Worm (Caenorhabditis elegans) whole organism, young adult: ENCODE results near the gene smrc-1.

Source experiments
- C17E4.6 ChIP-seq: fragments of 200-800 bp; sonication (Bioruptor generic); IDR thresholded peaks from 2 replicates; pipeline ENCODE4 v1.3.6; 2022; ENCODE audit warnings: missing genetic modification reagents, missing genetic modification characterization, missing compliant biosample characterization
- F10E7.11 ChIP-seq: sonication (generic microtip); optimal IDR thresholded peaks from 2 replicates; lab custom pipeline; 2017; ENCODE audit warnings: mild to moderate bottlenecking, missing genetic modification characterization, moderate library complexity, missing compliant biosample characterization
- F22D6.2 ChIP-seq: sonication (generic microtip); optimal IDR thresholded peaks from 2 replicates; lab custom pipeline; 2016; ENCODE audit warnings: mild to moderate bottlenecking, missing genetic modification characterization, missing compliant biosample characterization
- F55B11.4 ChIP-seq: sonication (generic microtip); optimal IDR thresholded peaks from 2 replicates; lab custom pipeline; 2016; ENCODE audit warnings: missing compliant biosample characterization, missing genetic modification characterization, borderline replicate concordance; ENCODE audit not compliant: insufficient read depth
- T26A5.8 ChIP-seq: sonication (generic microtip); optimal IDR thresholded peaks from 2 replicates; lab custom pipeline; 2016; ENCODE audit warnings: missing genetic modification characterization, missing compliant biosample characterization
- Y53F4B.3 ChIP-seq: fragments of 200-800 bp; sonication (Bioruptor generic); IDR thresholded peaks from 2 replicates; pipeline ENCODE4 v1.3.6; 2022; ENCODE audit warnings: missing genetic modification reagents, missing genetic modification characterization, missing compliant biosample characterization
- Y56A3A.18 ChIP-seq: fragments of 200-800 bp; sonication (Bioruptor generic); IDR thresholded peaks from 2 replicates; pipeline ENCODE4 v1.3.6; 2022; ENCODE audit warnings: missing genetic modification reagents, missing genetic modification characterization, missing compliant biosample characterization
- Y67H2A.10 ChIP-seq: fragments of 200-800 bp; sonication (Bioruptor generic); conservative IDR thresholded peaks from 2 replicates; pipeline ENCODE4 v1.3.6; 2022; ENCODE audit warnings: missing genetic modification reagents, missing genetic modification characterization, missing compliant biosample characterization
- aptf-2 ChIP-seq: fragments of 200-800 bp; sonication (Bioruptor generic); conservative IDR thresholded peaks from 2 replicates; pipeline ENCODE4 v1.3.6; 2022; ENCODE audit warnings: missing genetic modification reagents, missing genetic modification characterization, missing compliant biosample characterization
- aptf-3 ChIP-seq: fragments of 200-800 bp; sonication (Bioruptor generic); IDR thresholded peaks from 2 replicates; pipeline ENCODE4 v1.3.6; 2022; ENCODE audit warnings: missing genetic modification characterization, missing compliant biosample characterization
- attf-5 ChIP-seq: fragments of 200-800 bp; sonication (Bioruptor generic); optimal IDR thresholded peaks from 2 replicates; lab custom pipeline; 2018; ENCODE audit warnings: mild to moderate bottlenecking, missing genetic modification characterization, missing compliant biosample characterization
- bed-1 ChIP-seq: fragments of 200-800 bp; sonication (Bioruptor generic); IDR thresholded peaks from 2 replicates; pipeline ENCODE4 v1.3.6; 2022; ENCODE audit warnings: missing genetic modification reagents, missing genetic modification characterization, missing compliant biosample characterization
- cebp-1 ChIP-seq, 2 experiments: fragments of 200-800 bp in 1 of 2; sonication (Bioruptor generic) in 1 of 2; sonication (generic microtip) in 1 of 2; IDR thresholded peaks in 1 of 2; optimal IDR thresholded peaks in 1 of 2; 2 replicates each; pipeline versions ENCODE4 v1.3.6 to Lab custom; 2017 to 2022; ENCODE audit warnings: missing compliant biosample characterization in 2 of 2, missing genetic modification characterization in 2 of 2, mild to moderate bottlenecking in 1 of 2, missing genetic modification reagents in 1 of 2, moderate library complexity in 1 of 2
- ceh-40 ChIP-seq: fragments of 200-800 bp; sonication (Bioruptor generic); IDR thresholded peaks from 2 replicates; pipeline ENCODE4 v1.3.6; 2022; ENCODE audit warnings: missing genetic modification characterization, missing compliant biosample characterization
- egl-18 ChIP-seq: fragments of 200-800 bp; sonication (Bioruptor generic); IDR thresholded peaks from 2 replicates; pipeline ENCODE4 v1.3.6; 2022; ENCODE audit warnings: missing genetic modification reagents, missing genetic modification characterization, missing compliant biosample characterization
- fkh-3 ChIP-seq: sonication (generic microtip); optimal IDR thresholded peaks from 2 replicates; lab custom pipeline; 2016; ENCODE audit warnings: mild to moderate bottlenecking, missing genetic modification characterization, missing compliant biosample characterization
- gei-17 ChIP-seq: fragments of 200-800 bp; sonication (Bioruptor generic); optimal IDR thresholded peaks from 2 replicates; lab custom pipeline; 2018; ENCODE audit warnings: mild to moderate bottlenecking, missing genetic modification characterization, missing compliant biosample characterization
- him-1 ChIP-seq: sonication (generic microtip); optimal IDR thresholded peaks from 2 replicates; lab custom pipeline; 2016; ENCODE audit warnings: missing genotype, missing genetic modification reagents, missing genetic modification characterization, missing compliant biosample characterization
- hsf-1 ChIP-seq: fragments of 200-800 bp; sonication (Bioruptor generic); IDR thresholded peaks from 2 replicates; pipeline ENCODE4 v1.3.6; 2022; ENCODE audit warnings: missing genetic modification reagents, missing genetic modification characterization, missing compliant biosample characterization
- lag-1 ChIP-seq: fragments of 200-800 bp; sonication (Bioruptor generic); IDR thresholded peaks from 2 replicates; pipeline ENCODE4 v1.3.6; 2022; ENCODE audit warnings: missing genetic modification reagents, missing genetic modification characterization, missing compliant biosample characterization
- lir-1 ChIP-seq: fragments of 200-800 bp; sonication (Bioruptor generic); conservative IDR thresholded peaks from 2 replicates; pipeline ENCODE4 v1.3.6; 2022; ENCODE audit warnings: missing genetic modification reagents, missing genetic modification characterization, missing compliant biosample characterization
- lsl-1 ChIP-seq: fragments of 200-800 bp; sonication (Bioruptor generic); optimal IDR thresholded peaks from 2 replicates; lab custom pipeline; 2018; ENCODE audit warnings: mild to moderate bottlenecking, missing genetic modification characterization, moderate library complexity, missing compliant biosample characterization
- madf-6 ChIP-seq: fragments of 200-800 bp; sonication (Bioruptor generic); IDR thresholded peaks from 2 replicates; pipeline ENCODE4 v1.3.6; 2022; ENCODE audit warnings: missing genetic modification reagents, missing genetic modification characterization, missing compliant biosample characterization
- madf-8 ChIP-seq: fragments of 200-800 bp; sonication (Bioruptor generic); conservative IDR thresholded peaks from 2 replicates; pipeline ENCODE4 v1.3.6; 2022; ENCODE audit warnings: missing genetic modification reagents, missing genetic modification characterization, missing compliant biosample characterization
- mes-4 ChIP-seq: sonication (generic microtip); optimal IDR thresholded peaks from 2 replicates; lab custom pipeline; 2016; ENCODE audit warnings: missing genotype, missing genetic modification characterization, missing compliant biosample characterization
- mxl-1 ChIP-seq: sonication (generic microtip); optimal IDR thresholded peaks from 2 replicates; lab custom pipeline; 2016; ENCODE audit warnings: missing genetic modification characterization, missing compliant biosample characterization
- nfya-1 ChIP-seq: sonication (generic microtip); optimal IDR thresholded peaks from 2 replicates; lab custom pipeline; 2017; ENCODE audit warnings: antibody characterized with exemption, missing compliant biosample characterization, missing genetic modification characterization, borderline replicate concordance; ENCODE audit not compliant: insufficient read depth
- nfyb-1 ChIP-seq: fragments of 200-800 bp; sonication (Bioruptor generic); IDR thresholded peaks from 2 replicates; pipeline ENCODE4 v1.3.6; 2022; ENCODE audit warnings: missing genetic modification reagents, missing genetic modification characterization, missing compliant biosample characterization
- nhr-27 ChIP-seq: fragments of 200-800 bp; sonication (Bioruptor generic); optimal IDR thresholded peaks from 2 replicates; lab custom pipeline; 2018; ENCODE audit warnings: mild to moderate bottlenecking, missing genetic modification characterization, moderate library complexity, missing compliant biosample characterization
- nhr-80 ChIP-seq: sonication (generic microtip); optimal IDR thresholded peaks from 2 replicates; lab custom pipeline; 2016; ENCODE audit warnings: missing genetic modification characterization, missing compliant biosample characterization
- pha-4 ChIP-seq: fragments of 150-350 bp; sonication (generic microtip); optimal IDR thresholded peaks from 2 replicates; lab custom pipeline; 2014; ENCODE audit warnings: missing biosample characterization, missing genetic modification reagents, missing genetic modification characterization
- repo-1 ChIP-seq: sonication (generic microtip); optimal IDR thresholded peaks from 2 replicates; lab custom pipeline; 2017; ENCODE audit warnings: mild to moderate bottlenecking, missing genetic modification characterization, missing compliant biosample characterization
- rpc-1 ChIP-seq, 2 experiments: fragments of 150-350 bp in 1 of 2; sonication (generic microtip) in 1 of 2; optimal IDR thresholded peaks; 2 replicates each; lab custom pipeline; 2014 to 2018; ENCODE audit warnings: missing biosample characterization in 1 of 2, missing genetic modification characterization in 1 of 2, missing genetic modification reagents in 1 of 2, missing genotype in 1 of 2
- sdz-38 ChIP-seq: sonication (generic microtip); optimal IDR thresholded peaks from 2 replicates; lab custom pipeline; 2016; ENCODE audit warnings: missing genotype, missing genetic modification characterization, missing compliant biosample characterization
- sea-2 ChIP-seq: fragments of 200-800 bp; sonication (Bioruptor generic); IDR thresholded peaks from 2 replicates; pipeline ENCODE4 v1.3.6; 2022; ENCODE audit warnings: missing genetic modification characterization, missing compliant biosample characterization
- snpc-1.1 ChIP-seq: sonication (generic microtip); optimal IDR thresholded peaks from 2 replicates; lab custom pipeline; 2017; ENCODE audit warnings: missing genetic modification characterization, mild to moderate bottlenecking, missing compliant biosample characterization, antibody characterized with exemption, moderate library complexity, missing genotype, missing genetic modification reagents; ENCODE audit not compliant: insufficient read depth
- somi-1 ChIP-seq: fragments of 200-800 bp; sonication (Bioruptor generic); optimal IDR thresholded peaks from 2 replicates; lab custom pipeline; 2018; ENCODE audit warnings: mild to moderate bottlenecking, missing genetic modification characterization, missing compliant biosample characterization
- zim-3 ChIP-seq: sonication (generic microtip); optimal IDR thresholded peaks from 2 replicates; lab custom pipeline; 2017; ENCODE audit warnings: mild to moderate bottlenecking, missing genetic modification characterization, moderate library complexity, missing compliant biosample characterization
- ztf-18 ChIP-seq: sonication (generic microtip); optimal IDR thresholded peaks from 2 replicates; lab custom pipeline; 2016; ENCODE audit warnings: missing genotype, mild to moderate bottlenecking, missing genetic modification characterization, missing compliant biosample characterization
- ztf-26 ChIP-seq: sonication (generic microtip); optimal IDR thresholded peaks from 2 replicates; lab custom pipeline; 2017; ENCODE audit warnings: missing genetic modification characterization, missing compliant biosample characterization
- ztf-28 ChIP-seq: fragments of 200-800 bp; sonication (Bioruptor generic); IDR thresholded peaks from 2 replicates; pipeline ENCODE4 v1.3.6; 2022; ENCODE audit warnings: missing genetic modification reagents, missing genetic modification characterization, missing compliant biosample characterization
- ztf-3 ChIP-seq: fragments of 200-800 bp; sonication (Bioruptor generic); optimal IDR thresholded peaks from 2 replicates; lab custom pipeline; 2018; ENCODE audit warnings: mild to moderate bottlenecking, missing genetic modification characterization, missing compliant biosample characterization

smrc-1 gene

DNA sequence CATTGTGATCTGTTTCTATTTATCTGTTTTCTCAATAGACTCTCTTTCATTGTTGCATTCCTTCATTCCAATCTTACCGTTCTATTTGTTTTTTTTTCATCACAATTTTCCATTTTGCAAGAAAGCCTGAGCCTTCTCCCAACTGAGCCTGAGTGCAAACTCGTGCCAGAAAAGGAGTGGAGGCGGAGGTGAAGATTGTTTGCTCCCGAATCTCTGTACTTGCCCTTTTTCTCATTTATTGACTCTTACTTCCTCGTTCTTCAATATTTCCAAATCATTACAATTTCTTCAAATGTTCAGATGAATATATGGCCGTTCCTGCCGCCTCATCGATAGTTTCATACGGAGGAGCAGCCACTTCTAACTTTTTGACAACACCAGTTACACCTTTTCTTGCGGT lies 16.1 kb downstream of the smrc-1 start, which contains the start of gene let-756:
let-756 (plus strand) TSS at position 301 of the 400 bp plus-strand sequence.
- TF ChIP-seq egl-18 (GFP tag; lab: Robert Waterston, UW) (no peak), lsl-1 (GFP tag; lab: Kevin White, UChicago) (no peak), somi-1 (GFP tag; lab: Kevin White, UChicago) (no peak), repo-1 (tag; lab: Kevin White, UChicago) (no peak)

DNA sequence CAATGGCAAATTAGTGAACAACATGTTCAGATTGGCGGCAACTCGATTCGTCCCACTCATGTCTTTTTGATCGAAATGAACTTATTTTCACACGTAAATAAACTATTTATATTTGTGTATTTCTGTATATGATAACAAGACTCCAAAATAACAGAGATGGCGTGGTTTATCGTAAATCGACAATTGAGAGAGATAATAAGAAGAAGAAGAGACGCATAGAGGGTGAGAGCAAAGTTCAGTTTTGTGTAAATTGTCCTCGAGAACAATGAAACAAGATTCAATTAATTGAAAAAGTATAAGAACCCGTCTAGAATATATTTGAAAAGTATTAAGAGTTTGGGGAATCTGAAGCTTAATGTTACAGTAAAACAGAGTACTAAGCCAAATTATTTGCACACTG lies 20.7 kb downstream of the smrc-1 start:
- TF ChIP-seq hsf-1 (GFP tag; lab: Robert Waterston, UW) (no peak), nhr-80 (tag; lab: Kevin White, UChicago) (peak; percentile 3)

DNA sequence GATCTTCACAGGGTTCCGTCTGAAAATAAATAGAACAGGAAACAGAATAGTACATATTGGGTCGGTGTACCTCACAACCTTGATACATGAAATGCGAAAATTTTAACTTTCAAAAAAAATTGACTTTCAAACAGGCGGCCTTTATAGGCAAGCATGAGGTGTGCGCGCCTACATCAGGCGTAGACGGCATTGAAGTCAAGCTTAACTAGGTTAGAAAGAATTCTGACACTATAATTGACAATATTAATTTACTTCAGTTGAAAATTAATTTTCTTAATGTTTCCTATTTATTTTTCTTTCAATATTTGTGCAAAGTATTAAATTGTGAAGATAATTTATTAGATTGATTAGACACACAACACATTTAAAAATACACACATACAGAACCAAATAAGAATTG lies 21.2 kb downstream of the smrc-1 start, which contains the start of gene C05D11.5:
C05D11.5 (minus strand) TSS at position 101 of the 400 bp plus-strand sequence.
- no peak for TF ChIP-seq rpc-1 (optimal IDR thresholded peaks at IDR 0.05; lab: Kevin White, UChicago)
- no peak for TF ChIP-seq rpc-1 (tag; optimal IDR thresholded peaks at IDR 0.05; lab: Kevin White, UChicago)
- TF ChIP-seq somi-1 (GFP tag; lab: Kevin White, UChicago): no peak
- TF ChIP-seq Y53F4B.3 (GFP tag; lab: Robert Waterston, UW): no peak
- TF ChIP-seq ceh-40 (GFP tag; lab: Robert Waterston, UW): no peak
- TF ChIP-seq ztf-26 (tag; lab: Kevin White, UChicago): no peak
- no peak for TF ChIP-seq zim-3 (tag; lab: Kevin White, UChicago)
- TF ChIP-seq mxl-1 (tag; lab: Kevin White, UChicago): no peak
- no peak for TF ChIP-seq nfya-1
- no peak for TF ChIP-seq madf-6 (GFP tag; lab: Robert Waterston, UW)
- no peak for TF ChIP-seq aptf-2
- no peak for TF ChIP-seq lag-1

DNA sequence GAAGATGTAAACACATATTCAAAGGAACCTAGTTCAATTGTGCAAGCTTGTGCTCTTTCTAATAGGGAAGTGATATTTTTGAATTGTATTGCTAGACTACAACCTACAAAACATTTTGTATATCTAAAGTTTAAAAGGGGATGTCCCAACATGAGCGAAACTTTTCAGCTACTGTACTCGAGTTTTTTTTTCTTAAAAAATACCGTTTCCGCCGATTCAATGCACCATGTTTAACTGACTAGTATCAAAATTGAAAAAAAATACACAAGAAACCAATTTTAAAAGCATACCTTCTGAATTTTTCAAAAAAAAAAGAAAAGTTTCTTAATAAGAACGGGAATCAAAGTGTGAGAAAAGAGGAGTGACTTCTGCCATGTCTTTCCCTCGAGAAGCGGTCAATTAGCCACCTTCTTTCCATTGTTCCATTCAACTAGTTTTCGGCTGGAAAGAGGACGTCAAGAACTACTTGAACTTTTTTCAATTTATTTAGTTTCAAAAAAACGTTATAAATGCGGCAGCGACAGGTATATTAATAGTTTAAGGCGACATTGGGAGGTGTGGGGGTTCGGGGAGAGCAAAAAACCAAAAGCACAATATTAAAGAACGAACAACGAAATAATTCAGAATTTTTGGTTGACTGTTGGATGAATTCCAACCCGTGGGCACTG lies 24.7 kb downstream of the smrc-1 start, which contains the start of gene nas-4:
nas-4 (minus strand) TSS at position 351 of the 668 bp plus-strand sequence.
- TF ChIP-seq sdz-38: no peak
- no peak for TF ChIP-seq madf-8 (GFP tag; lab: Robert Waterston, UW)
- no peak for TF ChIP-seq C17E4.6 (GFP tag; lab: Robert Waterston, UW)
- no peak for TF ChIP-seq attf-5 (GFP tag; lab: Kevin White, UChicago)
- peak; percentile 55 for TF ChIP-seq him-1 (tag; lab: Kevin White, UChicago)
- TF ChIP-seq Y56A3A.18 (GFP tag; lab: Robert Waterston, UW): peak; percentile 20; the same call in 1 of the 2 replicates
- TF ChIP-seq cebp-1 (GFP tag; IDR thresholded peaks at IDR 0.05; lab: Robert Waterston, UW): 0 out of 2 replicates have a peak, but pooled peaks have one; percentile 38
- TF ChIP-seq cebp-1 (tag; optimal IDR thresholded peaks at IDR 0.05; lab: Kevin White, UChicago): peak; percentile 71
- peak; percentile 69 for TF ChIP-seq nfyb-1 (GFP tag; lab: Robert Waterston, UW)
- TF ChIP-seq sea-2 (GFP tag; lab: Robert Waterston, UW): no peak
- TF ChIP-seq nhr-27 (tag; lab: Kevin White, UChicago): no peak
- TF ChIP-seq F10E7.11: no peak
- no peak for TF ChIP-seq Y67H2A.10 (GFP tag; lab: Robert Waterston, UW)
- no peak for TF ChIP-seq lsl-1 (GFP tag; lab: Kevin White, UChicago)
- TF ChIP-seq ztf-28 (GFP tag; lab: Robert Waterston, UW): no peak
- no peak for TF ChIP-seq snpc-1.1
- TF ChIP-seq F22D6.2 (tag; lab: Kevin White, UChicago): no peak
- peak; percentile 22 for TF ChIP-seq fkh-3 (tag; lab: Kevin White, UChicago)
- no peak for TF ChIP-seq ztf-18
- peak; percentile 60 for TF ChIP-seq repo-1 (tag; lab: Kevin White, UChicago)
- no peak for TF ChIP-seq bed-1 (GFP tag; lab: Robert Waterston, UW)
- TF ChIP-seq F55B11.4 (tag; lab: Kevin White, UChicago): no peak
- no peak for TF ChIP-seq ztf-3 (GFP tag; lab: Kevin White, UChicago)
- no peak for TF ChIP-seq gei-17 (GFP tag; lab: Kevin White, UChicago)
- TF ChIP-seq mes-4 (tag; lab: Kevin White, UChicago): no peak
- TF ChIP-seq aptf-3: no peak
- no peak for TF ChIP-seq pha-4 (tag; lab: Kevin White, UChicago)
- no peak for TF ChIP-seq T26A5.8 (tag; lab: Kevin White, UChicago)
- TF ChIP-seq lir-1 (GFP tag; lab: Robert Waterston, UW): no peak
